Worm (Caenorhabditis elegans): ENCODE data around the gene phat-6.

Gene phat-6

DNA sequence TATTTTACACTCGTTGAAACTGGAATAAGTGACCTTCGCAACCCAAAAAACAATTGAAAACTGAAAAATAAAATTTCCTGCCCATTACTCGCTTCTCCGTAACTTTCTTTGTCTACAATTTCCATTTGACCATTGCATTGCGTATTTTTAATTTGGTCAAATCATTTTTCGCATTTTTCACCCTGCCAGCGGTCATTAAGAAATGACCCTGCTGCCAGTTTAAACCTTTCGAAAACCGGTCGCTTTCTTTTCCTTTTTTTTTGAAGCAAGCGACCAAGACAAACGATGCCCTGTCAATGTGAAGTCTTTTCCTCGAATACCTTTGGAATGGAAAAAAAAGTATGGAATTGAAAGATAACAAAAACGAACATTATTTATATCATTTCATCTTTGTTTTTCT is 33.3 kb downstream of the phat-6 start:
- peak; percentile 23 for TF ChIP-seq cey-2 (tag; optimal IDR thresholded peaks at IDR 0.05; ENCODE audit: borderline replicate concordance, insufficient read depth)
- no peak for TF ChIP-seq daf-12 (tag; optimal IDR thresholded peaks at IDR 0.05)
- TF ChIP-seq madf-5 (GFP tag; IDR thresholded peaks at IDR 0.05) = no peak
- no peak for TF ChIP-seq arid-1 (GFP tag; conservative IDR thresholded peaks at IDR 0.05)
- TF ChIP-seq ceh-20 (GFP tag; IDR thresholded peaks at IDR 0.05) = peak; percentile 36; the same call in 1 of the 2 replicates
- TF ChIP-seq tag-97 (GFP tag; IDR thresholded peaks at IDR 0.05) = no peak
- peak; percentile 44; the same call in 1 of the 2 replicates for TF ChIP-seq tra-1 (GFP tag; IDR thresholded peaks at IDR 0.05)
- TF ChIP-seq nhr-28 (tag; optimal IDR thresholded peaks at IDR 0.05) = peak; percentile 2
- no peak for TF ChIP-seq ctbp-1 (GFP tag; IDR thresholded peaks at IDR 0.05)
- TF ChIP-seq spr-1 (tag; optimal IDR thresholded peaks at IDR 0.05) = no peak
- TF ChIP-seq unc-62 (GFP tag; optimal IDR thresholded peaks at IDR 0.05 in 1 of 2) = peak in 1 of 2 experiments; percentile 41
- no peak for TF ChIP-seq unc-62 (tag; optimal IDR thresholded peaks at IDR 0.05)
- no peak for TF ChIP-seq rbr-2 (tag; optimal IDR thresholded peaks at IDR 0.05)

DNA sequence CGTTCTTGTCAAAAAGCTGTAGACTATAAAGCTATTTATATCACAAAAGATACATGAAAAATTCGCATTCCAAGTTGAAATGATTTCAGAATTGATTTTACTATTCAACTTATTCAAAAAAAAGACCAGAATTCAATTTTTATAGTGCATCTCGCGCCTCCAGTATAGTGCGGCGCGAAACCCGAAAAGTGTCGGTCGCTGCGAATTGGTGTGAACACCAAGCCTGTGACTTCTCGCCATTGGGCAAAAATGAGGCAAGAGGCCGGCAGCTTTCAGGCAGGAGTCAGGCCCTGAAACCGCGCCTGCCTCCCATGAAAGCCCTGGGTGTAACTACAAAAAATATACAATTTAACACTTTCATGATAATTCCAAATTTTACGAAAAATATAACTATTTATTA is 34.8 kb downstream of the phat-6 start:
- TF ChIP-seq daf-12 (tag; optimal IDR thresholded peaks at IDR 0.05) (no peak), pqm-1 (tag; optimal IDR thresholded peaks at IDR 0.05) (no peak), set-16 (GFP tag; IDR thresholded peaks at IDR 0.05) (peak; percentile 21; the same call in 1 of the 2 replicates), nhr-48 (tag; optimal IDR thresholded peaks at IDR 0.05) (no peak)

DNA sequence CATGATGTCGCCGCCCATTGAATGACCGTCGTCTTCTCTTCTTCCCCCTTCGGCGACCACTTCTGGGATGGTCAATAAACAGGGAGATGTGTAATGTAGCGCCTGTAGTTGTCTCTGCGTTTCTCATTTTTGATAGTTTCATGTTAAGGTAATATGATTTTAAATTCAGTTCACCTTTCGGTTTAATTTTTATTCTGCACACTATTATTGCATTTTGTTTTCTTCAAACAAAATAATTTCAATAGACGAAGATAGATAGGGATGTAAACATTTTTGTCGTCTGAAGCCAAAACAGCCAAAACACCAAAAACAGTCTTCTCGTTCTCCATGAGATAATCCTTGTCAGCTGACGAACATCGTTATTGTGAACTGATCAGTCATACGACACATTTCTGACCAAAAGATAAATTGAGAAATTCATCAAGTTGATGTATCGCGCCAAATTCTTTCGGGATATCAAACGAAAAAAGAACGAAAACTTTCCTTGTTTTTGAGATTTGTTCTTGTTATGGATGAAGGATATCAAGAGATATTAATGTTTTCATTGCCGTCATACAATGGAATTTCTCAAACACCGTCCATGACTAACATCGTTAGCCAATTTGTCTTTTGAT is 35.4 kb downstream of the phat-6 start, which contains the start of gene C11G10.1:
Gene C11G10.1 (minus strand): TSS at position 51 of the 614 bp plus-strand sequence.
- TF ChIP-seq ces-1 (GFP tag; optimal IDR thresholded peaks at IDR 0.05) (no peak), R02D3.7 (tag; optimal IDR thresholded peaks at IDR 0.05) (no peak), hlh-11 (tag; optimal IDR thresholded peaks at IDR 0.05) (peak; percentile 44), zfp-2 (tag; optimal IDR thresholded peaks at IDR 0.05) (no peak), hlh-30 (tag; optimal IDR thresholded peaks at IDR 0.05; ENCODE audit: insufficient read depth) (peak; percentile 66), mdl-1 (tag; optimal IDR thresholded peaks at IDR 0.05) (peak in 1 of 2 experiments; percentile 39), nhr-28 (tag; optimal IDR thresholded peaks at IDR 0.05) (peak; percentile 40), aha-1 (tag) (peak; percentile 29), Y5F2A.4 (GFP tag; optimal IDR thresholded peaks at IDR 0.05) (no peak)

DNA sequence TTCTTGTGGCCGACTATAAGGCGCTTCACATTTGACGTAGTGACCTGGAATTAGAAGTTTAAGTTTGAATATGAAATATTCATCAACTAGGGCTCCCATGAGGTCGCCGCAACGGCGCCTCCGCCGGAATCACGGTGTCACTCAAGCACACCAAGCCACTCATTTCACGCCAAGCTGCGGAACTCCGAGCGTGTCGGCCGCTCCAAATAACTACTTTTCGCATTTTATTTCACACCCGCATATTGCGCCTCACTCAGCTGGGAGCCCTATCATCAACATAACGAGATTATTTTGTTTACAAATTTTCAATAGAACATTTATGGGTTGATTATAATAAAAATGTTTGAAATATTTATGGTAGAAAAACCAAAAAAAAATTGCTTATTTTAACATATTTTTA is 36.3 kb downstream of the phat-6 start:
- no peak for TF ChIP-seq snpc-4 (tag; optimal IDR thresholded peaks at IDR 0.05)
- no peak for TF ChIP-seq hif-1 (tag; optimal IDR thresholded peaks at IDR 0.05)
- TF ChIP-seq madf-5 (GFP tag; IDR thresholded peaks at IDR 0.05) = no peak
- no peak for TF ChIP-seq skn-1 (tag; optimal IDR thresholded peaks at IDR 0.05)
- TF ChIP-seq nhr-111 (GFP tag; optimal IDR thresholded peaks at IDR 0.05) = no peak
- TF ChIP-seq spr-3 (GFP tag; optimal IDR thresholded peaks at IDR 0.05) = no peak
- no peak for TF ChIP-seq mxl-3 (GFP tag; optimal IDR thresholded peaks at IDR 0.05)
- no peak for TF ChIP-seq set-16 (GFP tag; IDR thresholded peaks at IDR 0.05)
- peak; percentile 34; the same call in 1 of the 2 replicates for TF ChIP-seq snpc-1.2 (GFP tag; IDR thresholded peaks at IDR 0.05)

DNA sequence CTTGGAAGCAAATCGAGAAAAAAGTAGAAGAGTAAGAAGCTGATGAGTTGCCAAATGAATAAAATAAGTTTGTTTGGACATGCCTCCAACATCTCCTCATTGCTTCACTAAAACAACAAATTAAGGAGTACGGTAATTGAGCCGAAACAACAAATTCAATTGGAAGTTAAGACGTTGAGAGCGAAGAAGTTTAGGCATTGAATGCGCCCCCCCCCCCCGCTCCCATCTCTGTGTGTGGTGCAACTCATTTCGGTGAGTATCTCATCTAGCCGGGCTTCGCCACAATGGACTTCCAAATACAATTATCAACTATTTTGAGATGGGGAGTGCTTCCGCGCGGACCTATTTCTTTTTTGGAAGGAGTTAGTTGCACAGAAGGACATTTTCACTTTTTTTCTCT is 39.1 kb downstream of the phat-6 start:
- TF ChIP-seq nhr-11 (tag; optimal IDR thresholded peaks at IDR 0.05) = no peak
- TF ChIP-seq unc-39 (tag; optimal IDR thresholded peaks at IDR 0.05) = no peak
- TF ChIP-seq aha-1 (tag) = peak; percentile 68
- TF ChIP-seq nhr-111 (GFP tag; optimal IDR thresholded peaks at IDR 0.05) = no peak
- TF ChIP-seq lir-3 (tag; optimal IDR thresholded peaks at IDR 0.05) = no peak
- no peak for TF ChIP-seq dmd-8 (GFP tag; IDR thresholded peaks at IDR 0.05)

Data from whole organism, L4 larva.